Worm (Caenorhabditis elegans) whole organism, L3 larva: ENCODE measurements around the gene C34F6.5.

Source experiments
- ceh-16 ChIP-seq: sonication (generic microtip); optimal IDR thresholded peaks from 2 replicates; lab custom pipeline; 2017; ENCODE audit warnings: missing biosample characterization, missing genetic modification characterization
- ceh-82 ChIP-seq: fragments of 150-350 bp; optimal IDR thresholded peaks from 2 replicates; lab custom pipeline; 2014; ENCODE audit warnings: missing biosample characterization, missing genetic modification characterization
- ceh-9 ChIP-seq: sonication (generic microtip); optimal IDR thresholded peaks from 2 replicates; lab custom pipeline; 2018; ENCODE audit warnings: missing biosample characterization, missing genetic modification characterization

- no peak for TF ChIP-seq ceh-82
- no peak for TF ChIP-seq ceh-16 (tag; lab: Kevin White, UChicago)
- TF ChIP-seq ceh-9 (tag; lab: Kevin White, UChicago), result no peak
These were observed 30.1 kb downstream of the C34F6.5 start, which contains the start of gene gnrr-6 for ce11 chrX:11178599-11178998.
